Fruit fly (Drosophila melanogaster): ENCODE results near the gene BicD.

DNA sequence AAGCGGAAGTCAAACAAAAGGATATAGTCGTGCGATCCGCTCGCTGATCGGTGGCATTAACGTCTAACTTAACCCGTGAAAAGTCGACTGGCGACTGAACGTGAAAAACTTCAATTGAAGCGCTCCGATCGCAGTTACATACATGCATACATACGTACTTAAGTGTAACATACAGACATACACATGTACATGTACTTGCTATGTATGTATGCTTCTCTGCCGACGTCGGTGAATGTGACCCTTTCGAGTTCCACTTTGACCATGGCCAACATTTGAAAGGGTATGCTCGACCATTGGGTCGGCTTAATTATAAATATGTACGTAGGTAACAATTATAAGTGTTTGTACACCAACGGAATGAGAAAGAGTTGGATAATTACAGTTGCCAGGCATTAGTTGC lies 24.1 kb upstream of the BicD start, which contains the start of gene qua:
- TF ChIP-seq CG8478 (optimal IDR thresholded peaks at IDR 0.05) (no peak), CTCF (optimal IDR thresholded peaks at IDR 0.05) (no peak)

Measured in S2 (cell line).